Fruit fly (Drosophila melanogaster) whole organism, embryonic: ENCODE results near the gene isoQC.

ENCODE experiments used
- Atf6 ChIP-seq: fragments of 200-800 bp; sonication (Bioruptor generic); IDR thresholded peaks from 2 replicates; pipeline ENCODE4 v1.3.6; 2022; ENCODE audit warnings: missing biosample characterization, missing genetic modification characterization
- BEAF-32 ChIP-seq: fragments of 200-800 bp; sonication (Bioruptor generic); optimal IDR thresholded peaks from 3 replicates; lab custom pipeline; 2017; ENCODE audit warnings: missing biosample characterization, missing genetic modification characterization, mild to moderate bottlenecking, moderate library complexity, missing genetic modification reagents
- Bdp1 ChIP-seq: fragments of 200-800 bp; sonication (Bioruptor generic); optimal IDR thresholded peaks from 3 replicates; lab custom pipeline; 2016; ENCODE audit warnings: missing biosample characterization, missing genetic modification characterization
- CG10979 ChIP-seq: fragments of 200-800 bp; sonication (Bioruptor generic); optimal IDR thresholded peaks from 2 replicates; lab custom pipeline; 2018; ENCODE audit warnings: missing biosample characterization, mild to moderate bottlenecking, missing genetic modification characterization, moderate library complexity
- CG11456 ChIP-seq: fragments of 200-800 bp; sonication (Bioruptor generic); IDR thresholded peaks from 3 replicates; pipeline ENCODE4 v1.3.6; 2022; ENCODE audit warnings: missing biosample characterization, missing genetic modification characterization
- CG11504 ChIP-seq: fragments of 200-800 bp; sonication (Bioruptor generic); optimal IDR thresholded peaks from 3 replicates; lab custom pipeline; 2019; ENCODE audit warnings: missing biosample characterization, mild to moderate bottlenecking, missing genetic modification characterization, moderate library complexity
- CG13287 ChIP-seq: fragments of 200-800 bp; sonication (Bioruptor generic); IDR thresholded peaks from 2 replicates; pipeline ENCODE4 v1.3.6; 2022; ENCODE audit warnings: missing biosample characterization, missing genetic modification characterization; ENCODE audit not compliant: partially characterized antibody
- CG13894 ChIP-seq: fragments of 200-800 bp; sonication (Bioruptor generic); optimal IDR thresholded peaks from 3 replicates; lab custom pipeline; 2018; ENCODE audit warnings: missing biosample characterization, mild to moderate bottlenecking, missing genetic modification characterization, moderate library complexity
- CG14667 ChIP-seq: fragments of 200-800 bp; sonication (Bioruptor generic); IDR thresholded peaks from 2 replicates; pipeline ENCODE4 v1.3.6; 2022; ENCODE audit warnings: missing biosample characterization, missing genetic modification characterization
- CG15514 ChIP-seq: fragments of 200-800 bp; sonication (Bioruptor generic); optimal IDR thresholded peaks from 3 replicates; lab custom pipeline; 2017; ENCODE audit warnings: missing biosample characterization, missing genetic modification characterization, mild to moderate bottlenecking, moderate library complexity, missing genetic modification reagents
- CG17359 ChIP-seq: fragments of 200-800 bp; sonication (Bioruptor generic); optimal IDR thresholded peaks from 3 replicates; lab custom pipeline; 2018; ENCODE audit warnings: missing biosample characterization, mild to moderate bottlenecking, missing genetic modification characterization, moderate library complexity
- CG17385 ChIP-seq: fragments of 200-800 bp; sonication (Bioruptor generic); optimal IDR thresholded peaks from 3 replicates; lab custom pipeline; 2018; ENCODE audit warnings: missing biosample characterization, mild to moderate bottlenecking, missing genetic modification characterization
- CG18619 ChIP-seq: fragments of 200-800 bp; sonication (Bioruptor generic); optimal IDR thresholded peaks from 3 replicates; lab custom pipeline; 2017; ENCODE audit warnings: missing biosample characterization, mild to moderate bottlenecking, missing genetic modification characterization
- CG18764 ChIP-seq: fragments of 200-800 bp; sonication (Bioruptor generic); optimal IDR thresholded peaks from 3 replicates; lab custom pipeline; 2016; ENCODE audit warnings: missing biosample characterization, missing genetic modification characterization
- CG31388 ChIP-seq: fragments of 200-800 bp; sonication (Bioruptor generic); optimal IDR thresholded peaks from 2 replicates; lab custom pipeline; 2016; ENCODE audit warnings: missing biosample characterization, missing genetic modification characterization
- CG34422 ChIP-seq: fragments of 200-800 bp; sonication (Bioruptor generic); IDR thresholded peaks from 3 replicates; pipeline ENCODE4 v1.3.6; 2022; ENCODE audit warnings: missing biosample characterization, missing genetic modification characterization
- CG4854 ChIP-seq: fragments of 200-800 bp; sonication (Bioruptor generic); optimal IDR thresholded peaks from 2 replicates; lab custom pipeline; 2016; ENCODE audit warnings: missing biosample characterization, missing genetic modification characterization, inconsistent platforms
- CG7928 ChIP-seq: fragments of 200-800 bp; sonication (Bioruptor generic); optimal IDR thresholded peaks from 2 replicates; lab custom pipeline; 2017; ENCODE audit warnings: missing biosample characterization, mild to moderate bottlenecking, missing genetic modification characterization
- CG9215 ChIP-seq: fragments of 200-800 bp; sonication (Bioruptor generic); IDR thresholded peaks from 2 replicates; pipeline ENCODE4 v1.3.6; 2022; ENCODE audit warnings: missing biosample characterization, missing genetic modification characterization
- CG9437 ChIP-seq: fragments of 200-800 bp; sonication (Bioruptor generic); optimal IDR thresholded peaks from 2 replicates; lab custom pipeline; 2018; ENCODE audit warnings: missing biosample characterization, mild to moderate bottlenecking, missing genetic modification characterization
- CG9797 ChIP-seq: fragments of 200-800 bp; sonication (Bioruptor generic); optimal IDR thresholded peaks from 3 replicates; lab custom pipeline; 2018; ENCODE audit warnings: missing biosample characterization, mild to moderate bottlenecking, missing genetic modification characterization
- CG9817 ChIP-seq: fragments of 200-800 bp; sonication (Bioruptor generic); optimal IDR thresholded peaks from 2 replicates; lab custom pipeline; 2018; ENCODE audit warnings: missing biosample characterization, mild to moderate bottlenecking, missing genetic modification characterization, moderate library complexity
- Dip3 ChIP-seq: fragments of 200-800 bp; sonication (Bioruptor generic); optimal IDR thresholded peaks from 3 replicates; lab custom pipeline; 2016; ENCODE audit warnings: missing biosample characterization, missing genetic modification characterization
- Elba2 ChIP-seq: fragments of 200-800 bp; sonication (Bioruptor generic); optimal IDR thresholded peaks from 3 replicates; lab custom pipeline; 2016; ENCODE audit warnings: missing biosample characterization, missing genetic modification characterization
- HmgZ ChIP-seq: fragments of 200-800 bp; sonication (Bioruptor generic); optimal IDR thresholded peaks from 2 replicates; lab custom pipeline; 2018; ENCODE audit warnings: missing biosample characterization, mild to moderate bottlenecking, missing genetic modification characterization
- Hr3 ChIP-seq: fragments of 200-800 bp; sonication (Bioruptor generic); optimal IDR thresholded peaks from 3 replicates; lab custom pipeline; 2016; ENCODE audit warnings: missing biosample characterization, missing genetic modification characterization
- Lpt ChIP-seq: fragments of >200 bp; optimal IDR thresholded peaks from 2 replicates; lab custom pipeline; 2018; ENCODE audit warnings: missing biosample characterization, missing genetic modification characterization
- Nf-YB ChIP-seq: fragments of 200-800 bp; sonication (Bioruptor generic); optimal IDR thresholded peaks from 3 replicates; lab custom pipeline; 2019; ENCODE audit warnings: missing biosample characterization, mild to moderate bottlenecking, missing genetic modification characterization, moderate library complexity
- Nf-YC ChIP-seq: fragments of 200-800 bp; optimal IDR thresholded peaks from 3 replicates; lab custom pipeline; 2019; ENCODE audit warnings: missing biosample characterization, mild to moderate bottlenecking, missing genetic modification characterization, moderate library complexity
- Side ChIP-seq: fragments of 200-800 bp; sonication (Bioruptor generic); optimal IDR thresholded peaks from 2 replicates; lab custom pipeline; 2016; ENCODE audit warnings: missing biosample characterization, missing genetic modification characterization
- Ssrp ChIP-seq: fragments of 200-800 bp; sonication (Bioruptor generic); optimal IDR thresholded peaks from 2 replicates; lab custom pipeline; 2018; ENCODE audit warnings: missing biosample characterization, mild to moderate bottlenecking, missing genetic modification characterization, moderate library complexity
- YL-1 ChIP-seq: fragments of 200-800 bp; sonication (Bioruptor generic); optimal IDR thresholded peaks from 3 replicates; lab custom pipeline; 2017; ENCODE audit warnings: missing biosample characterization, mild to moderate bottlenecking, missing genetic modification characterization
- abd-A ChIP-seq: fragments of 200-800 bp; sonication (Bioruptor generic); optimal IDR thresholded peaks from 3 replicates; lab custom pipeline; 2019; ENCODE audit warnings: missing biosample characterization, mild to moderate bottlenecking, missing genetic modification characterization, moderate library complexity
- bsh ChIP-seq, 2 experiments: fragments of 200-800 bp; sonication (Bioruptor generic); optimal IDR thresholded peaks; 2 replicates each; lab custom pipeline; 2017 to 2018; ENCODE audit warnings: mild to moderate bottlenecking in 2 of 2, missing biosample characterization in 2 of 2, missing genetic modification characterization in 2 of 2, moderate library complexity in 1 of 2
- crol ChIP-seq: fragments of 200-800 bp; sonication (Bioruptor generic); IDR thresholded peaks from 2 replicates; pipeline ENCODE4 v1.3.6; 2022; ENCODE audit warnings: missing biosample characterization, missing genetic modification characterization
- crp ChIP-seq, 2 experiments: fragments of 200-800 bp; sonication (Bioruptor generic); optimal IDR thresholded peaks; 2 replicates in 1 of 2; 3 replicates in 1 of 2; lab custom pipeline; 2017; ENCODE audit warnings: missing biosample characterization in 2 of 2, missing genetic modification characterization in 2 of 2, mild to moderate bottlenecking in 1 of 2, moderate library complexity in 1 of 2
- inv ChIP-seq: fragments of 200-800 bp; sonication (Bioruptor generic); IDR thresholded peaks from 2 replicates; pipeline ENCODE4 v1.3.6; 2022; ENCODE audit warnings: missing biosample characterization, missing genetic modification characterization; ENCODE audit not compliant: partially characterized antibody
- pfk ChIP-seq: fragments of 200-800 bp; sonication (Bioruptor generic); optimal IDR thresholded peaks from 2 replicates; lab custom pipeline; 2018; ENCODE audit warnings: missing biosample characterization, mild to moderate bottlenecking, missing genetic modification characterization, moderate library complexity
- prd ChIP-seq, 3 experiments: fragments of >200 bp in 2 of 3; fragments of 200-800 bp in 1 of 3; sonication (Bioruptor generic) in 1 of 3; optimal IDR thresholded peaks in 2 of 3; IDR thresholded peaks in 1 of 3; 2 replicates in 2 of 3; 3 replicates in 1 of 3; pipeline versions ENCODE4 v1.3.6 to Lab custom; 2017 to 2022; ENCODE audit warnings: missing biosample characterization in 1 of 3, missing genetic modification characterization in 1 of 3
- sim ChIP-seq: fragments of 200-800 bp; sonication (Bioruptor generic); IDR thresholded peaks from 2 replicates; pipeline ENCODE4 v1.3.6; 2022; ENCODE audit warnings: missing biosample characterization, missing genetic modification characterization
- slou ChIP-seq: fragments of 200-800 bp; sonication (Bioruptor generic); optimal IDR thresholded peaks from 3 replicates; lab custom pipeline; 2016; ENCODE audit warnings: missing biosample characterization, missing genetic modification characterization
- slp2 ChIP-seq: fragments of 200-800 bp; sonication (Bioruptor generic); optimal IDR thresholded peaks from 2 replicates; lab custom pipeline; 2016; ENCODE audit warnings: missing biosample characterization, missing genetic modification characterization
- sob ChIP-seq: fragments of 200-800 bp; sonication (Bioruptor generic); IDR thresholded peaks from 2 replicates; pipeline ENCODE4 v1.3.6; 2022; ENCODE audit warnings: missing biosample characterization, missing genetic modification characterization
- ttk ChIP-seq: fragments of 200-800 bp; sonication (Bioruptor generic); IDR thresholded peaks from 2 replicates; pipeline ENCODE4 v2.1.2; 2022; ENCODE audit warnings: missing biosample characterization, missing genetic modification characterization
- vfl ChIP-seq: fragments of 200-800 bp; sonication (Bioruptor generic); optimal IDR thresholded peaks from 2 replicates; lab custom pipeline; 2016; ENCODE audit warnings: missing biosample characterization, missing genetic modification characterization
- vvl ChIP-seq: fragments of 200-800 bp; sonication (Bioruptor generic); IDR thresholded peaks from 2 replicates; pipeline ENCODE4 v1.3.6; 2022; ENCODE audit warnings: missing biosample characterization, missing genetic modification characterization
- wdn ChIP-seq: fragments of 200-800 bp; sonication (Bioruptor generic); IDR thresholded peaks from 2 replicates; pipeline ENCODE4 v1.3.6; 2022; ENCODE audit warnings: missing biosample characterization, missing genetic modification characterization
- zf30C ChIP-seq: fragments of 200-800 bp; sonication (Bioruptor generic); optimal IDR thresholded peaks from 3 replicates; lab custom pipeline; 2018; ENCODE audit warnings: missing biosample characterization, mild to moderate bottlenecking, missing genetic modification characterization

The isoQC gene

DNA sequence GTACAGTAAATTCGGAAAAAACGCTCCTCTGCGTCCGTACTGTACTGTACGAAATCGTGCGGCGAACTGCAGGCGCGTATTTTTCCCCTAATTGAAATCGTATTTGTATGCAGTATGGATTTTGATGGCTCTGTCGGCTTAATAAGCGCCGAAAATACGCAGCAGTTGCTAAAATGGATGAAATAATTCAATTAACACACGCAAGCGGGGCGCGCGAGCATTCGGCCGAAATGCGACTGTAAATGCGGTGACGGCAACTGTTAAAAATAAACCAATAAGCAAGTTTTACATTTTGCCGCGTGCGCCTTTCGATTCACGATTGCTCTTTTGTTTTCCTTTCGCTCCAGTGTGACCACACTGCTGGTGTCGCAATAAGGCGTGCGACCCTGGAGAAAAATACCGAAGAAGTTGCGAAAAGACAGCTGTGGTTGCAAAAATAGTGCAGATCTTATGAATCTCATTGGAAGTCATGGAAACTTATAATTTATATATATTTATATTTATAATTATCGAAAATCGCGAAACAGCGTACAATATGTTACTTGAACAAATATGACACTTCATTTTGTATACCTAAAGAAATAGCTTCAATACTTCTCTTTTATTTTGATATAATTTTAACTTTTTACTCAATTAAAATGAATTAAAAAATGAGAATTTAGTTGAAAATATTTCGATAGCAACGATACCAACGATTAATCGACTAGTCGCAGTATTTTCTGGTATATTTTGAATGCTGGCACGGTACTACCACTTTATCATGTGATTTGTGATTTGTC is 1.1 kb upstream of the isoQC start, which contains the start of the genes CG32428 and CG5969:
CG32428 (minus strand) TSS at position 703 of the 779 bp plus-strand sequence.
CG5969 (plus strand) TSS at position 763 of the 779 bp plus-strand sequence.
- TF ChIP-seq BEAF-32 (GFP tag; lab: Kevin White, UChicago) (peak; percentile 52), sim (GFP tag; lab: Robert Waterston, UW) (no peak), prd (optimal IDR thresholded peaks at IDR 0.05; lab: Kevin White, UChicago) (no peak), prd (GFP tag; IDR thresholded peaks at IDR 0.05; lab: Robert Waterston, UW) (peak; percentile 65), Elba2 (GFP tag; lab: Kevin White, UChicago) (peak; percentile 87), abd-A (no peak), YL-1 (GFP tag; lab: Kevin White, UChicago) (peak; percentile 44), slp2 (GFP tag; lab: Kevin White, UChicago) (no peak), vfl (no peak), CG9437 (peak; percentile 11), ttk (GFP tag; lab: Robert Waterston, UW) (no peak), CG14667 (GFP tag; lab: Robert Waterston, UW) (peak; percentile 54), CG9797 (GFP tag; lab: Kevin White, UChicago) (peak; percentile 84), HmgZ (peak; percentile 20), Ssrp (peak; percentile 28), CG9817 (tag; lab: Kevin White, UChicago) (peak; percentile 70), CG34422 (no peak), inv (GFP tag; lab: Robert Waterston, UW) (no peak), zf30C (GFP tag; lab: Kevin White, UChicago) (no peak), CG11456 (GFP tag; lab: Robert Waterston, UW) (peak; percentile 71), Dip3 (GFP tag; lab: Kevin White, UChicago) (peak; percentile 9), CG15514 (GFP tag; lab: Kevin White, UChicago) (peak; percentile 55), Nf-YC (tag; lab: Kevin White, UChicago) (peak; percentile 73), CG13894 (tag; lab: Kevin White, UChicago) (peak; percentile 53), slou (GFP tag; lab: Kevin White, UChicago) (peak; percentile 32), bsh (GFP tag; optimal IDR thresholded peaks at IDR 0.05; lab: Kevin White, UChicago) (peak in 1 of 2 experiments; percentile 35), CG10979 (no peak), Side (GFP tag; lab: Kevin White, UChicago) (peak; percentile 6), wdn (GFP tag; lab: Robert Waterston, UW) (0 out of 2 replicates have a peak, but pooled peaks have one; percentile 43), CG18619 (GFP tag; lab: Kevin White, UChicago) (peak; percentile 58), Nf-YB (GFP tag; lab: Kevin White, UChicago) (peak; percentile 58), CG11504 (tag; lab: Kevin White, UChicago) (peak; percentile 84), sob (GFP tag; lab: Robert Waterston, UW) (peak; percentile 65), CG18764 (GFP tag; lab: Kevin White, UChicago) (peak; percentile 13), CG17385 (peak; percentile 49), CG17359 (tag; lab: Kevin White, UChicago) (peak; percentile 43), crol (GFP tag; lab: Robert Waterston, UW) (no peak), CG13287 (no peak; the same call in 1 of the 2 replicates), Bdp1 (no peak), CG9215 (GFP tag; lab: Robert Waterston, UW) (no peak; the same call in 1 of the 2 replicates), pfk (GFP tag; lab: Kevin White, UChicago) (no peak), CG4854 (no peak), vvl (peak; percentile 72), Hr3 (GFP tag; lab: Kevin White, UChicago) (peak; percentile 53), CG7928 (GFP tag; lab: Kevin White, UChicago) (peak; percentile 33), CG31388 (GFP tag; lab: Kevin White, UChicago) (no peak), Atf6 (GFP tag; lab: Robert Waterston, UW) (peak; percentile 9; the same call in 1 of the 2 replicates), Lpt (no peak), crp (GFP tag; optimal IDR thresholded peaks at IDR 0.05; lab: Kevin White, UChicago) (peak in 1 of 2 experiments; percentile 74)
